Worm (Caenorhabditis elegans): ENCODE measurements around the gene mrpl-44.

Gene mrpl-44

ce11 chrIII:9110270-9110669 lies 21.1 kb upstream of the mrpl-44 start:
- TF ChIP-seq ceh-83 (GFP tag; optimal IDR thresholded peaks at IDR 0.05) (no peak), mep-1 (tag; optimal IDR thresholded peaks at IDR 0.05) (no peak), nhr-28 (tag; optimal IDR thresholded peaks at IDR 0.05) (no peak), tbx-8 (GFP tag; optimal IDR thresholded peaks at IDR 0.05) (no peak), unc-39 (tag; optimal IDR thresholded peaks at IDR 0.05) (no peak), ceh-43 (GFP tag; optimal IDR thresholded peaks at IDR 0.05) (no peak)

ce11 chrIII:9109726-9110125 lies 20.6 kb upstream of the mrpl-44 start:
- no peak for TF ChIP-seq flh-1 (GFP tag; optimal IDR thresholded peaks at IDR 0.05)
- no peak for TF ChIP-seq ceh-43 (GFP tag; optimal IDR thresholded peaks at IDR 0.05)
- TF ChIP-seq nhr-12 (tag; optimal IDR thresholded peaks at IDR 0.05) = no peak
- TF ChIP-seq ceh-83 (GFP tag; optimal IDR thresholded peaks at IDR 0.05) = no peak
- TF ChIP-seq tbx-8 (GFP tag; optimal IDR thresholded peaks at IDR 0.05) = no peak
- no peak for TF ChIP-seq nhr-237 (tag; optimal IDR thresholded peaks at IDR 0.05)
- TF ChIP-seq sptf-1 (tag; optimal IDR thresholded peaks at IDR 0.05) = no peak
- no peak for TF ChIP-seq ceh-39 (tag; optimal IDR thresholded peaks at IDR 0.05)
- TF ChIP-seq mab-5 (tag; optimal IDR thresholded peaks at IDR 0.05) = no peak
- TF ChIP-seq elt-3 (tag; optimal IDR thresholded peaks at IDR 0.05) = no peak
- TF ChIP-seq ham-2 (GFP tag; optimal IDR thresholded peaks at IDR 0.05) = no peak
- TF ChIP-seq sem-2 (GFP tag; optimal IDR thresholded peaks at IDR 0.05) = no peak
- TF ChIP-seq blmp-1 (tag; optimal IDR thresholded peaks at IDR 0.05) = no peak
- no peak for TF ChIP-seq nhr-76 (tag; optimal IDR thresholded peaks at IDR 0.05)
- TF ChIP-seq mls-2 (tag; optimal IDR thresholded peaks at IDR 0.05) = no peak
- peak; percentile 36 for TF ChIP-seq lin-32 (GFP tag; optimal IDR thresholded peaks at IDR 0.05)
- no peak for TF ChIP-seq lsy-2 (tag; optimal IDR thresholded peaks at IDR 0.05)
- TF ChIP-seq hlh-1 (tag; optimal IDR thresholded peaks at IDR 0.05) = peak; percentile 17
- TF ChIP-seq elt-1 (tag; optimal IDR thresholded peaks at IDR 0.05; ENCODE audit: borderline replicate concordance, insufficient read depth) = no peak
- no peak for TF ChIP-seq unc-62 (GFP tag; optimal IDR thresholded peaks at IDR 0.05)
- TF ChIP-seq nhr-2 (tag; optimal IDR thresholded peaks at IDR 0.05) = peak; percentile 63
- TF ChIP-seq cnd-1 (tag; optimal IDR thresholded peaks at IDR 0.05) = peak; percentile 37
- no peak for TF ChIP-seq unc-120 (tag; optimal IDR thresholded peaks at IDR 0.05; ENCODE audit: poor library complexity, severe bottlenecking)
- no peak for TF ChIP-seq ztf-11 (tag; optimal IDR thresholded peaks at IDR 0.05)
- TF ChIP-seq lin-13 (tag; optimal IDR thresholded peaks at IDR 0.05) = no peak
- no peak for TF ChIP-seq ces-1 (GFP tag; optimal IDR thresholded peaks at IDR 0.05)
- TF ChIP-seq drap-1 (GFP tag; optimal IDR thresholded peaks at IDR 0.05) = no peak
- TF ChIP-seq snpc-4 (tag; optimal IDR thresholded peaks at IDR 0.05) = no peak
- peak; percentile 81 for TF ChIP-seq zip-8 (tag; optimal IDR thresholded peaks at IDR 0.05)
- no peak for TF ChIP-seq mep-1 (tag; optimal IDR thresholded peaks at IDR 0.05)

ce11 chrIII:9109172-9109571 lies 20.0 kb upstream of the mrpl-44 start, which contains the start of gene cya-1:
Gene cya-1 (minus strand): TSS chrIII:9109272.
- TF ChIP-seq ceh-39 (tag; optimal IDR thresholded peaks at IDR 0.05) (peak; percentile 28), nhr-2 (tag; optimal IDR thresholded peaks at IDR 0.05) (no peak)

ce11 chrIII:9105653-9106052 lies 16.5 kb upstream of the mrpl-44 start:
- TF ChIP-seq elt-1 (tag; optimal IDR thresholded peaks at IDR 0.05; ENCODE audit: borderline replicate concordance, insufficient read depth) (no peak), ztf-11 (tag; optimal IDR thresholded peaks at IDR 0.05) (no peak), nhr-12 (tag; optimal IDR thresholded peaks at IDR 0.05) (no peak), ceh-83 (GFP tag; optimal IDR thresholded peaks at IDR 0.05) (no peak), nhr-76 (tag; optimal IDR thresholded peaks at IDR 0.05) (no peak), unc-62 (GFP tag; optimal IDR thresholded peaks at IDR 0.05) (no peak), lin-13 (tag; optimal IDR thresholded peaks at IDR 0.05) (no peak), tbx-8 (GFP tag; optimal IDR thresholded peaks at IDR 0.05) (no peak), pha-4 (tag; optimal IDR thresholded peaks at IDR 0.05) (no peak)

ce11 chrIII:9104060-9104459 lies 14.9 kb upstream of the mrpl-44 start:
- TF ChIP-seq pha-4 (tag; optimal IDR thresholded peaks at IDR 0.05) (no peak), mls-2 (tag; optimal IDR thresholded peaks at IDR 0.05) (no peak), cnd-1 (tag; optimal IDR thresholded peaks at IDR 0.05) (peak; percentile 79), ham-2 (GFP tag; optimal IDR thresholded peaks at IDR 0.05) (peak; percentile 41), ceh-43 (GFP tag; optimal IDR thresholded peaks at IDR 0.05) (peak; percentile 18), mep-1 (tag; optimal IDR thresholded peaks at IDR 0.05) (no peak), ztf-11 (tag; optimal IDR thresholded peaks at IDR 0.05) (no peak), nhr-12 (tag; optimal IDR thresholded peaks at IDR 0.05) (no peak), snpc-4 (tag; optimal IDR thresholded peaks at IDR 0.05) (no peak), M03D4.4 (tag; optimal IDR thresholded peaks at IDR 0.05) (peak; percentile 74), sem-2 (GFP tag; optimal IDR thresholded peaks at IDR 0.05) (peak; percentile 71), elt-1 (tag; optimal IDR thresholded peaks at IDR 0.05; ENCODE audit: borderline replicate concordance, insufficient read depth) (no peak), lin-32 (GFP tag; optimal IDR thresholded peaks at IDR 0.05) (no peak), lsy-2 (tag; optimal IDR thresholded peaks at IDR 0.05) (no peak), flh-1 (GFP tag; optimal IDR thresholded peaks at IDR 0.05) (peak; percentile 6), drap-1 (GFP tag; optimal IDR thresholded peaks at IDR 0.05) (peak; percentile 69), ceh-83 (GFP tag; optimal IDR thresholded peaks at IDR 0.05) (peak; percentile 20), lin-13 (tag; optimal IDR thresholded peaks at IDR 0.05) (no peak), unc-120 (tag; optimal IDR thresholded peaks at IDR 0.05; ENCODE audit: poor library complexity, severe bottlenecking) (peak; percentile 20), nhr-2 (tag; optimal IDR thresholded peaks at IDR 0.05) (no peak), bed-3 (GFP tag; optimal IDR thresholded peaks at IDR 0.05) (no peak), hlh-1 (tag; optimal IDR thresholded peaks at IDR 0.05) (no peak), elt-3 (tag; optimal IDR thresholded peaks at IDR 0.05) (no peak), tbx-8 (GFP tag; optimal IDR thresholded peaks at IDR 0.05) (peak; percentile 58), unc-62 (GFP tag; optimal IDR thresholded peaks at IDR 0.05) (no peak)
